Worm (Caenorhabditis elegans) whole organism, L1 larva: Measurements from ENCODE around the gene F13B9.2.

Source experiments
- ama-1 ChIP-seq: fragments of 150-350 bp; optimal IDR thresholded peaks from 2 replicates; lab custom pipeline; 2014
- egl-27 ChIP-seq, 2 experiments: fragments of 150-350 bp in 1 of 2; sonication (generic microtip); optimal IDR thresholded peaks; 3 replicates each; lab custom pipeline; 2017 to 2018; ENCODE audit warnings: missing biosample characterization in 2 of 2, missing genetic modification characterization in 2 of 2, missing genetic modification reagents in 2 of 2
- lin-39 ChIP-seq: fragments of 150-350 bp; optimal IDR thresholded peaks from 2 replicates; lab custom pipeline; 2014; ENCODE audit warnings: missing biosample characterization, missing genetic modification reagents, missing genetic modification characterization
- pqm-1 ChIP-seq: sonication (generic microtip); optimal IDR thresholded peaks from 3 replicates; lab custom pipeline; 2017; ENCODE audit warnings: missing biosample characterization, missing genetic modification characterization
- skn-1 ChIP-seq: fragments of 150-350 bp; optimal IDR thresholded peaks from 2 replicates; lab custom pipeline; 2014; ENCODE audit warnings: missing biosample characterization, missing genetic modification characterization
- unc-62 ChIP-seq: fragments of 150-350 bp; optimal IDR thresholded peaks from 2 replicates; lab custom pipeline; 2014; ENCODE audit warnings: missing biosample characterization, missing genetic modification reagents, missing genetic modification characterization

DNA sequence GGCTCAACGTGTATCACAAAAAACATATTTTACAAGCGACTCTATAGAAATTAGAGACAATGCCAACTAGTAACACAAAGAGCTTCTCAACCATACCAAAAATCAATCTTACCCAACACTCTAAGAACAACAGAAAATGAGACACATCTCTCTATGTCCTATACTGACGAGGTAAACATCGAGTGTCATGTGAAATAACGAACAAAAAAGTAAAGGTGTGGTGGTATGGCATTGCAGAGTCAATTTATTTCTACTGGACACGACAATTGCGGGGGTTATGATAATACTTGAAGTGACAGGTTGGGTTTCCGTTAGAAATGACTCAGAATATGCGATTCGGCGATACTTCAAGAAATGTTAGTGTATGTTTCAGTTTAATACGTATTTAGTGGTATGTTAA lies 49.0 kb upstream of the F13B9.2 start:
- TF ChIP-seq unc-62 (GFP tag; lab: Kevin White, UChicago): no peak
- TF ChIP-seq ama-1 (lab: Kevin White, UChicago): no peak
- TF ChIP-seq skn-1 (tag; lab: Kevin White, UChicago): no peak
- TF ChIP-seq lin-39 (tag; lab: Kevin White, UChicago): no peak
- no peak for TF ChIP-seq pqm-1 (tag; lab: Kevin White, UChicago)
- no peak for TF ChIP-seq egl-27 (tag; optimal IDR thresholded peaks at IDR 0.05; lab: Kevin White, UChicago)
